Fruit fly (Drosophila melanogaster) whole organism, wandering third instar larva: ENCODE data around the gene DIP-gamma.

Experiments used
- Abd-B ChIP-seq: fragments of >200 bp; optimal IDR thresholded peaks from 2 replicates; lab custom pipeline; 2017; ENCODE audit warnings: missing biosample characterization, missing genetic modification characterization
- CG9705 ChIP-seq: fragments of 200-800 bp; sonication (Bioruptor generic); optimal IDR thresholded peaks from 2 replicates; lab custom pipeline; 2018; ENCODE audit warnings: missing biosample characterization, mild to moderate bottlenecking, missing genetic modification characterization
- Dfd ChIP-seq: fragments of >200 bp; optimal IDR thresholded peaks from 2 replicates; lab custom pipeline; 2017; ENCODE audit warnings: missing biosample characterization, missing genetic modification characterization
- GATAd ChIP-seq: sonication (Bioruptor generic); optimal IDR thresholded peaks from 2 replicates; lab custom pipeline; 2016; ENCODE audit warnings: missing biosample characterization, missing genetic modification characterization
- HLH106 ChIP-seq: fragments of 200-800 bp; optimal IDR thresholded peaks from 3 replicates; lab custom pipeline; 2019; ENCODE audit warnings: missing biosample characterization, mild to moderate bottlenecking, missing genetic modification characterization, moderate library complexity
- Hnf4 ChIP-seq: fragments of 200-800 bp; sonication (Bioruptor generic); optimal IDR thresholded peaks from 2 replicates; lab custom pipeline; 2016; ENCODE audit warnings: missing biosample characterization, mild to moderate bottlenecking, missing genetic modification characterization
- Hr78 ChIP-seq: fragments of >200 bp; optimal IDR thresholded peaks from 2 replicates; lab custom pipeline; 2017; ENCODE audit warnings: missing biosample characterization, missing genetic modification characterization
- Hr83 ChIP-seq: fragments of 200-300 bp; sonication (Bioruptor generic); optimal IDR thresholded peaks from 2 replicates; lab custom pipeline; 2016; ENCODE audit warnings: missing biosample characterization, mild to moderate bottlenecking, missing genetic modification characterization, moderate library complexity; ENCODE audit not compliant: poor library complexity, severe bottlenecking
- Mio ChIP-seq: sonication (Bioruptor generic); optimal IDR thresholded peaks from 2 replicates; lab custom pipeline; 2016; ENCODE audit warnings: missing biosample characterization, missing genetic modification characterization
- N ChIP-seq: fragments of >200 bp; optimal IDR thresholded peaks from 2 replicates; lab custom pipeline; 2018; ENCODE audit warnings: missing biosample characterization, missing external identifiers, missing genetic modification characterization
- OdsH ChIP-seq: fragments of 200-800 bp; sonication (Bioruptor generic); optimal IDR thresholded peaks from 2 replicates; lab custom pipeline; 2016; ENCODE audit warnings: missing biosample characterization, mild to moderate bottlenecking, missing genetic modification characterization
- Rel ChIP-seq, 2 experiments: fragments of 200-800 bp; sonication (Bioruptor generic) in 1 of 2; optimal IDR thresholded peaks; 2 replicates in 1 of 2; 3 replicates in 1 of 2; lab custom pipeline; 2016 to 2019; ENCODE audit warnings: mild to moderate bottlenecking in 2 of 2, missing biosample characterization in 2 of 2, missing genetic modification characterization in 2 of 2, moderate library complexity in 1 of 2
- Sp1 ChIP-seq: fragments of 200-800 bp; sonication (Bioruptor generic); optimal IDR thresholded peaks from 3 replicates; lab custom pipeline; 2019; ENCODE audit warnings: missing biosample characterization, mild to moderate bottlenecking, missing genetic modification characterization, moderate library complexity
- Vsx2 ChIP-seq: fragments of 200-300, 225-300 bp; sonication (Bioruptor generic); optimal IDR thresholded peaks from 2 replicates; lab custom pipeline; 2018; ENCODE audit warnings: missing biosample characterization, missing genetic modification characterization; ENCODE audit not compliant: partially characterized antibody
- br ChIP-seq: fragments of 200-800 bp; sonication (Bioruptor generic); optimal IDR thresholded peaks from 2 replicates; lab custom pipeline; 2016; ENCODE audit warnings: missing biosample characterization, missing genetic modification characterization
- brk ChIP-seq: fragments of 200-800 bp; sonication (Bioruptor generic); optimal IDR thresholded peaks from 2 replicates; lab custom pipeline; 2016; ENCODE audit warnings: missing biosample characterization, mild to moderate bottlenecking, missing genetic modification characterization
- dl ChIP-seq, 2 experiments: fragments of 175-275, 200-275 bp in 1 of 2; fragments of 200-275 bp in 1 of 2; sonication (Bioruptor generic); optimal IDR thresholded peaks; lab custom pipeline; 2018; ENCODE audit warnings: mild to moderate bottlenecking in 2 of 2, missing biosample characterization in 2 of 2, missing genetic modification characterization in 2 of 2, moderate library complexity in 2 of 2; ENCODE audit not compliant: partially characterized antibody in 2 of 2, insufficient read depth in 1 of 2
- dsf ChIP-seq: sonication (Bioruptor generic); optimal IDR thresholded peaks from 2 replicates; lab custom pipeline; 2016; ENCODE audit warnings: missing biosample characterization, missing genetic modification characterization, borderline replicate concordance
- ey ChIP-seq: fragments of 200-800 bp; sonication (Bioruptor generic); optimal IDR thresholded peaks from 2 replicates; lab custom pipeline; 2016; ENCODE audit warnings: missing biosample characterization, missing genetic modification characterization
- foxo ChIP-seq, 2 experiments: fragments of 200-800 bp; sonication (Bioruptor generic); optimal IDR thresholded peaks; 2 replicates in 1 of 2; 3 replicates in 1 of 2; lab custom pipeline; 2016 to 2017; ENCODE audit warnings: missing biosample characterization in 2 of 2, missing genetic modification characterization in 2 of 2
- fru ChIP-seq: fragments of 200-800 bp; sonication (Bioruptor generic); optimal IDR thresholded peaks from 3 replicates; lab custom pipeline; 2016; ENCODE audit warnings: missing biosample characterization, mild to moderate bottlenecking, missing genetic modification characterization
- h ChIP-seq: fragments of 200-800 bp; sonication (Bioruptor generic); optimal IDR thresholded peaks from 3 replicates; lab custom pipeline; 2016; ENCODE audit warnings: missing biosample characterization, mild to moderate bottlenecking, missing genetic modification characterization
- jim ChIP-seq: fragments of 175-275, 200-325 bp; sonication (Bioruptor generic); optimal IDR thresholded peaks from 2 replicates; lab custom pipeline; 2016; ENCODE audit warnings: missing biosample characterization, mild to moderate bottlenecking, missing genetic modification characterization
- lola ChIP-seq: fragments of >200 bp; optimal IDR thresholded peaks from 2 replicates; lab custom pipeline; 2017; ENCODE audit warnings: missing biosample characterization, missing genetic modification characterization
- pan ChIP-seq: fragments of >200 bp; optimal IDR thresholded peaks from 2 replicates; lab custom pipeline; 2017
- rgr ChIP-seq: fragments of 200-800 bp; sonication (Bioruptor generic); optimal IDR thresholded peaks from 3 replicates; lab custom pipeline; 2016; ENCODE audit warnings: missing biosample characterization, mild to moderate bottlenecking, missing genetic modification characterization
- sage ChIP-seq: fragments of 200-800 bp; sonication (Bioruptor generic); optimal IDR thresholded peaks from 2 replicates; lab custom pipeline; 2016; ENCODE audit warnings: missing biosample characterization, mild to moderate bottlenecking, missing genetic modification characterization
- sv ChIP-seq: fragments of 200-800 bp; sonication (Bioruptor generic); optimal IDR thresholded peaks from 3 replicates; lab custom pipeline; 2016; ENCODE audit warnings: missing biosample characterization, missing genetic modification characterization
- usp ChIP-seq: fragments of >200 bp; optimal IDR thresholded peaks from 2 replicates; lab custom pipeline; 2017; ENCODE audit warnings: missing biosample characterization, missing genetic modification characterization

DIP-gamma gene

dm6 chr3R:28970266-28970665, at the start of gene DIP-gamma:
DIP-gamma (minus strand) TSS chr3R:28970372.
- TF ChIP-seq dl (GFP tag; optimal IDR thresholded peaks at IDR 0.05; lab: Kevin White, UChicago; ENCODE audit: insufficient read depth in 1 of 2, partially characterized antibody in 2 of 2) = no peak
- TF ChIP-seq lola (GFP tag; lab: Kevin White, UChicago) = no peak
- no peak for TF ChIP-seq Abd-B
- TF ChIP-seq Hnf4 (GFP tag; lab: Kevin White, UChicago) = no peak
- TF ChIP-seq jim (GFP tag; lab: Kevin White, UChicago) = no peak
- TF ChIP-seq foxo (GFP tag; optimal IDR thresholded peaks at IDR 0.05; lab: Kevin White, UChicago) = no peak
- no peak for TF ChIP-seq OdsH (GFP tag; lab: Kevin White, UChicago)
- no peak for TF ChIP-seq Hr83
- TF ChIP-seq dsf (GFP tag; lab: Kevin White, UChicago) = no peak
- TF ChIP-seq GATAd (GFP tag; lab: Kevin White, UChicago) = no peak
- TF ChIP-seq CG9705 (GFP tag; lab: Kevin White, UChicago) = no peak
- TF ChIP-seq Dfd (GFP tag; lab: Kevin White, UChicago) = no peak
- TF ChIP-seq h = no peak
- no peak for TF ChIP-seq Vsx2 (GFP tag; lab: Kevin White, UChicago)
- no peak for TF ChIP-seq Sp1 (GFP tag; lab: Kevin White, UChicago)
- TF ChIP-seq, all 38 proteins: peak for 0

dm6 chr3R:29011144-29011543, 41.0 kb upstream of the DIP-gamma start:
- no peak for TF ChIP-seq br (GFP tag; lab: Kevin White, UChicago)
- TF ChIP-seq Rel (GFP tag; optimal IDR thresholded peaks at IDR 0.05; lab: Kevin White, UChicago) = no peak
- TF ChIP-seq Rel (tag; optimal IDR thresholded peaks at IDR 0.05; lab: Kevin White, UChicago) = no peak
- TF ChIP-seq brk (GFP tag; lab: Kevin White, UChicago) = no peak
- TF ChIP-seq sv = no peak
- no peak for TF ChIP-seq Hr78
- TF ChIP-seq foxo (GFP tag; optimal IDR thresholded peaks at IDR 0.05; lab: Kevin White, UChicago) = no peak

- TF ChIP-seq jim (GFP tag; lab: Kevin White, UChicago) (no peak), Abd-B (no peak), usp (GFP tag; lab: Kevin White, UChicago) (no peak), dsf (GFP tag; lab: Kevin White, UChicago) (no peak), sage (GFP tag; lab: Kevin White, UChicago) (no peak), Rel (GFP tag; optimal IDR thresholded peaks at IDR 0.05; lab: Kevin White, UChicago) (no peak), Rel (tag; optimal IDR thresholded peaks at IDR 0.05; lab: Kevin White, UChicago) (no peak), sv (no peak), Mio (GFP tag; lab: Kevin White, UChicago) (no peak), Hr83 (no peak), HLH106 (tag; lab: Kevin White, UChicago) (no peak), pan (lab: Kevin White, UChicago) (no peak), Vsx2 (GFP tag; lab: Kevin White, UChicago) (no peak), br (GFP tag; lab: Kevin White, UChicago) (no peak), fru (GFP tag; lab: Kevin White, UChicago) (no peak), GATAd (GFP tag; lab: Kevin White, UChicago) (no peak), h (no peak), brk (GFP tag; lab: Kevin White, UChicago) (no peak), rgr (GFP tag; lab: Kevin White, UChicago) (no peak)
These were observed 35.4 kb upstream of the DIP-gamma start for dm6 chr3R:29005622-29006018.

dm6 chr3R:29004884-29005621, 34.9 kb upstream of the DIP-gamma start:
- TF ChIP-seq HLH106 (tag; lab: Kevin White, UChicago) (peak; percentile 7), rgr (GFP tag; lab: Kevin White, UChicago) (peak; percentile 1), h (peak; percentile 35), foxo (GFP tag; optimal IDR thresholded peaks at IDR 0.05; lab: Kevin White, UChicago) (peak in 1 of 2 experiments; percentile 5), ey (GFP tag; lab: Kevin White, UChicago) (no peak), fru (GFP tag; lab: Kevin White, UChicago) (peak; percentile 24), N (no peak), lola (GFP tag; lab: Kevin White, UChicago) (no peak)
- TF ChIP-seq, all 38 proteins: peak for 5
